Fruit fly (Drosophila melanogaster): ENCODE measurements around the gene Son.

Gene Son

DNA sequence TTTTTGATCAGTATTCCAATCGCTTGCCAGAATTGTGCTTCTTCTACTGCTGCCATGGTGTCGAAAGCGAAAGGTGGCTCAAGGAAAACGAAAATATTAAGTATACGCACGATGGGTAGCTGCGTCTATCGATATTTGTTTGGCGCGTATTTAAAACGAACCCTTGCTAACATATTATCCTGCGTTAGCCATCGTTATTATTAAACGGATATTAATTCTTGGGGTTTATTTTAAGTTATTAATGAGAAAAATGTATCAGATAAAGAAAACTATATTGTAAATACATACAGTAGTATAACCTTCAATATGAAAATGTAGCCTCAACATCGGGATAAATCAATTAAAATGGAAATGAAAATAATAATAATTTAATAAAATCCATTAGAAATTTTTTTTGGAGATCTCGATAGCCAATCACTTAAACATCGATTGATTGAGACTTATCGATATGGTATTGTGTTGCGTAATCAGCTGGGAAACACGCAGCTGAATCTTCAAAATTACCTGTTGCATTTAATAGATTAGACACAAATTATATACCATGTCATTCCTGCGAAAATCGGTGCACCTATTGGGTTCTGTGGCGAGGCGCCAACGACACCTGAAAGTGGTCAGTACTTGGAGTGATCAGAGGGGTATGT lies 22.4 kb upstream of the Son start, which contains the start of the genes CG9386 and BckdhA:
CG9386 (minus strand) TSS at position 75 of the 641 bp plus-strand sequence.
BckdhA (plus strand) TSS at position 452 of the 641 bp plus-strand sequence.
- TF ChIP-seq GATAd (GFP tag; optimal IDR thresholded peaks at IDR 0.05), result no peak
- TF ChIP-seq woc (GFP tag; optimal IDR thresholded peaks at IDR 0.05), result peak; percentile 48
- TF ChIP-seq fru (GFP tag; optimal IDR thresholded peaks at IDR 0.05), result peak; percentile 41
- TF ChIP-seq OdsH (GFP tag; optimal IDR thresholded peaks at IDR 0.05), result peak; percentile 21
- TF ChIP-seq Hr83 (GFP tag; optimal IDR thresholded peaks at IDR 0.05; ENCODE audit: poor library complexity, severe bottlenecking), result peak; percentile 48
- peak; percentile 40 for TF ChIP-seq psq (GFP tag; optimal IDR thresholded peaks at IDR 0.05)
- TF ChIP-seq Dfd (GFP tag; optimal IDR thresholded peaks at IDR 0.05), result no peak
- TF ChIP-seq CG9705 (GFP tag; optimal IDR thresholded peaks at IDR 0.05), result no peak
- TF ChIP-seq rgr (GFP tag; optimal IDR thresholded peaks at IDR 0.05), result peak; percentile 54
- TF ChIP-seq tai (GFP tag; optimal IDR thresholded peaks at IDR 0.05), result no peak
- TF ChIP-seq h (GFP tag; optimal IDR thresholded peaks at IDR 0.05), result peak; percentile 57
- TF ChIP-seq foxo (GFP tag; optimal IDR thresholded peaks at IDR 0.05), result peak in 1 of 2 experiments; percentile 62
- no peak for TF ChIP-seq usp (GFP tag; optimal IDR thresholded peaks at IDR 0.05)
- no peak for TF ChIP-seq jim (GFP tag; optimal IDR thresholded peaks at IDR 0.05)
- no peak for TF ChIP-seq Rel (GFP tag; optimal IDR thresholded peaks at IDR 0.05)
- peak; percentile 82 for TF ChIP-seq Rel (tag; optimal IDR thresholded peaks at IDR 0.05)
- TF ChIP-seq HLH106 (tag; optimal IDR thresholded peaks at IDR 0.05), result peak; percentile 31
- TF ChIP-seq Sp1 (GFP tag; optimal IDR thresholded peaks at IDR 0.05), result peak; percentile 48
- TF ChIP-seq ey (GFP tag; optimal IDR thresholded peaks at IDR 0.05), result peak; percentile 13
- peak; percentile 18 for TF ChIP-seq Jra (GFP tag; optimal IDR thresholded peaks at IDR 0.05)

DNA sequence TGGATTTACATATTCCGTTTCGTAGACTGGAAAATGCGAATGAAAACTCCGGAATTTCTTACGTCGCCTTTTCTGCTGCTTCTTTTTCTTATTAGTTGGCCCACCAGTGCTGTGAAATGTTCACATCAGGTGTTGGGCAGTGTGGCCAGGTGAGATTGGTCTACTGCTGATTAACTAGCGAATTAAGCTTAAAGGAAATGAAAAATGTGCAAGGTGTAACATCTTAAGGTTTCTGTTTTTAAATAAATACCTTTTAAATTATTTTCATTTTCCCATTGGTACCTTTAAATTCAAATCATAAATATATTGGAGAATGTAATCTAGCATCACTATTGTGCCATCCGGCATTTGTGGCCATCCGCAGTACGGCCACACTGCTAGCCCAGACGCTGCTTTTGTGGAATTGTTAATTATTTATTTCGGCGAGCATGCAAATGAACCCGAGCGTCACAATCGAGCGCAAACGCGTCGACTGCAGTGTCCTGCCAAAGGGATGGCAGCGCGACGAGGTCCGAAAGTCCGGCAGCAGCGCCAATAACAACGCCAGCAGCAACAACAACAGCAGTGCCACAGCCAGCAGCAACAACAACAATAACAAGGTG lies 18.3 kb upstream of the Son start, which contains the start of the genes AP-1mu and MBD-like:
AP-1mu (minus strand) TSS at position 113 of the 602 bp plus-strand sequence.
MBD-like (plus strand) TSS at position 348 of the 602 bp plus-strand sequence.
- peak; percentile 57 for TF ChIP-seq OdsH (GFP tag; optimal IDR thresholded peaks at IDR 0.05)
- TF ChIP-seq Jra (GFP tag; optimal IDR thresholded peaks at IDR 0.05), result peak; percentile 73
- TF ChIP-seq Dfd (GFP tag; optimal IDR thresholded peaks at IDR 0.05), result no peak
- TF ChIP-seq N (GFP tag; optimal IDR thresholded peaks at IDR 0.05), result no peak
- TF ChIP-seq tai (GFP tag; optimal IDR thresholded peaks at IDR 0.05), result no peak
- TF ChIP-seq CrebA (GFP tag; optimal IDR thresholded peaks at IDR 0.05; ENCODE audit: borderline replicate concordance), result no peak
- no peak for TF ChIP-seq sage (GFP tag; optimal IDR thresholded peaks at IDR 0.05)
- TF ChIP-seq Dif (GFP tag; optimal IDR thresholded peaks at IDR 0.05; ENCODE audit: partially characterized antibody), result no peak
- peak; percentile 81 for TF ChIP-seq h (GFP tag; optimal IDR thresholded peaks at IDR 0.05)
- peak; percentile 73 for TF ChIP-seq ey (GFP tag; optimal IDR thresholded peaks at IDR 0.05)
- no peak for TF ChIP-seq jim (GFP tag; optimal IDR thresholded peaks at IDR 0.05)
- TF ChIP-seq pan (optimal IDR thresholded peaks at IDR 0.05), result no peak
- TF ChIP-seq Mio (GFP tag; optimal IDR thresholded peaks at IDR 0.05), result no peak
- no peak for TF ChIP-seq Hnf4 (GFP tag; optimal IDR thresholded peaks at IDR 0.05)
- TF ChIP-seq lola (GFP tag; optimal IDR thresholded peaks at IDR 0.05), result no peak
- peak; percentile 67 for TF ChIP-seq Sp1 (GFP tag; optimal IDR thresholded peaks at IDR 0.05)
- TF ChIP-seq br (GFP tag; optimal IDR thresholded peaks at IDR 0.05), result no peak
- peak; percentile 75 for TF ChIP-seq fru (GFP tag; optimal IDR thresholded peaks at IDR 0.05)
- peak; percentile 73 for TF ChIP-seq HLH106 (tag; optimal IDR thresholded peaks at IDR 0.05)
- TF ChIP-seq sv (GFP tag; optimal IDR thresholded peaks at IDR 0.05), result peak; percentile 40
- TF ChIP-seq Rel (GFP tag; optimal IDR thresholded peaks at IDR 0.05), result no peak
- peak; percentile 50 for TF ChIP-seq Rel (tag; optimal IDR thresholded peaks at IDR 0.05)
- no peak for TF ChIP-seq dsf (GFP tag; optimal IDR thresholded peaks at IDR 0.05; ENCODE audit: borderline replicate concordance)
- no peak for TF ChIP-seq brk (GFP tag; optimal IDR thresholded peaks at IDR 0.05)
- TF ChIP-seq foxo (GFP tag; optimal IDR thresholded peaks at IDR 0.05), result peak in 1 of 2 experiments; percentile 78
- TF ChIP-seq dmrt93B (GFP tag; optimal IDR thresholded peaks at IDR 0.05), result no peak
- peak; percentile 71 for TF ChIP-seq rgr (GFP tag; optimal IDR thresholded peaks at IDR 0.05)
- TF ChIP-seq CG32264 (GFP tag; optimal IDR thresholded peaks at IDR 0.05), result no peak
- TF ChIP-seq Hr83 (GFP tag; optimal IDR thresholded peaks at IDR 0.05; ENCODE audit: poor library complexity, severe bottlenecking), result no peak
- TF ChIP-seq Abd-B (GFP tag; optimal IDR thresholded peaks at IDR 0.05), result no peak
- peak; percentile 67 for TF ChIP-seq woc (GFP tag; optimal IDR thresholded peaks at IDR 0.05)
- no peak for TF ChIP-seq usp (GFP tag; optimal IDR thresholded peaks at IDR 0.05)
- no peak for TF ChIP-seq Vsx2 (GFP tag; optimal IDR thresholded peaks at IDR 0.05; ENCODE audit: partially characterized antibody)
- no peak for TF ChIP-seq Hr78 (GFP tag; optimal IDR thresholded peaks at IDR 0.05)
- peak; percentile 61 for TF ChIP-seq CG9705 (GFP tag; optimal IDR thresholded peaks at IDR 0.05)
- TF ChIP-seq GATAd (GFP tag; optimal IDR thresholded peaks at IDR 0.05), result no peak
- TF ChIP-seq psq (GFP tag; optimal IDR thresholded peaks at IDR 0.05), result peak; percentile 66
- TF ChIP-seq dl (GFP tag; optimal IDR thresholded peaks at IDR 0.05; ENCODE audit: insufficient read depth in 1 of 2, partially characterized antibody in 2 of 2), result no peak
- peak; percentile 67 for TF ChIP-seq Myc (optimal IDR thresholded peaks at IDR 0.05)
